Worm (Caenorhabditis elegans) whole organism, L2 larva: ENCODE results near the gene srd-51.
A peak's percentile ranks its signal among the peaks of the same experiment; 100 is the strongest.

Source experiments
- C34F6.9 ChIP-seq: fragments of 150-350 bp; optimal IDR thresholded peaks from 2 replicates; lab custom pipeline; 2014; ENCODE audit warnings: missing biosample characterization, missing genetic modification characterization
- F13H6.1 ChIP-seq: sonication (generic microtip); optimal IDR thresholded peaks from 2 replicates; lab custom pipeline; 2016; ENCODE audit warnings: missing genetic modification characterization, missing compliant biosample characterization
- R02D3.7 ChIP-seq: fragments of 150-350 bp; optimal IDR thresholded peaks from 2 replicates; lab custom pipeline; 2014; ENCODE audit warnings: missing biosample characterization, missing genetic modification characterization
- Y55F3AM.14 ChIP-seq: fragments of 200-800 bp; sonication (Bioruptor generic); optimal IDR thresholded peaks from 2 replicates; lab custom pipeline; 2018; ENCODE audit warnings: mild to moderate bottlenecking, missing genetic modification characterization, missing compliant biosample characterization
- alr-1 ChIP-seq: fragments of 150-350 bp; optimal IDR thresholded peaks from 2 replicates; lab custom pipeline; 2014; ENCODE audit warnings: missing biosample characterization, missing genetic modification characterization
- ama-1 ChIP-seq: fragments of 150-350 bp; optimal IDR thresholded peaks from 2 replicates; lab custom pipeline; 2018; ENCODE audit warnings: inconsistent platforms
- ceh-16 ChIP-seq: fragments of 150-350 bp; optimal IDR thresholded peaks from 2 replicates; lab custom pipeline; 2014; ENCODE audit warnings: missing biosample characterization, missing genetic modification characterization
- crh-2 ChIP-seq: sonication (generic microtip); optimal IDR thresholded peaks from 2 replicates; lab custom pipeline; 2017; ENCODE audit warnings: missing biosample characterization, missing genetic modification characterization
- egl-27 ChIP-seq: sonication (generic microtip); optimal IDR thresholded peaks from 3 replicates; lab custom pipeline; 2017; ENCODE audit warnings: missing biosample characterization, missing genetic modification reagents, missing genetic modification characterization
- elt-3 ChIP-seq: sonication (generic microtip); optimal IDR thresholded peaks from 2 replicates; lab custom pipeline; 2017; ENCODE audit warnings: missing biosample characterization, missing genetic modification characterization
- gmeb-1 ChIP-seq: fragments of 150-350 bp; optimal IDR thresholded peaks from 2 replicates; lab custom pipeline; 2014; ENCODE audit warnings: missing biosample characterization, missing genetic modification characterization
- lin-11 ChIP-seq: fragments of 150-350 bp; sonication (generic microtip); optimal IDR thresholded peaks from 2 replicates; lab custom pipeline; 2014; ENCODE audit warnings: missing biosample characterization, missing genetic modification characterization, inconsistent platforms, mixed read lengths
- lin-39 ChIP-seq: fragments of 150-350 bp; optimal IDR thresholded peaks from 2 replicates; lab custom pipeline; 2014; ENCODE audit warnings: missing biosample characterization, missing genetic modification reagents, missing genetic modification characterization
- lsy-2 ChIP-seq, 2 experiments: fragments of 150-350 bp in 1 of 2; sonication (generic microtip) in 1 of 2; optimal IDR thresholded peaks; 2 replicates each; lab custom pipeline; 2014 to 2017; ENCODE audit warnings: missing biosample characterization in 2 of 2, missing genetic modification characterization in 2 of 2
- mab-5 ChIP-seq: fragments of 150-350 bp; optimal IDR thresholded peaks from 2 replicates; lab custom pipeline; 2014; ENCODE audit warnings: missing biosample characterization, missing genetic modification characterization
- mbf-1 ChIP-seq: sonication (generic microtip); optimal IDR thresholded peaks from 2 replicates; lab custom pipeline; 2017; ENCODE audit warnings: missing biosample characterization, missing genetic modification characterization
- nhr-10 ChIP-seq: sonication (generic microtip); optimal IDR thresholded peaks from 2 replicates; lab custom pipeline; 2017; ENCODE audit warnings: missing biosample characterization, missing genetic modification characterization
- nhr-12 ChIP-seq: fragments of 150-350 bp; optimal IDR thresholded peaks from 2 replicates; lab custom pipeline; 2014; ENCODE audit warnings: missing biosample characterization, missing genetic modification characterization
- nhr-129 ChIP-seq: fragments of 150-350 bp; optimal IDR thresholded peaks from 2 replicates; lab custom pipeline; 2014; ENCODE audit warnings: missing biosample characterization, missing genetic modification characterization
- nhr-21 ChIP-seq: fragments of 150-350 bp; optimal IDR thresholded peaks from 2 replicates; lab custom pipeline; 2014; ENCODE audit warnings: missing biosample characterization, missing genetic modification characterization
- nhr-23 ChIP-seq: fragments of 150-350 bp; optimal IDR thresholded peaks from 2 replicates; lab custom pipeline; 2014; ENCODE audit warnings: missing biosample characterization, missing genetic modification reagents, missing genetic modification characterization
- nhr-77 ChIP-seq: fragments of 150-350 bp; optimal IDR thresholded peaks from 2 replicates; lab custom pipeline; 2014; ENCODE audit warnings: missing biosample characterization, missing genetic modification characterization
- peb-1 ChIP-seq: fragments of 150-350 bp; optimal IDR thresholded peaks from 2 replicates; lab custom pipeline; 2014; ENCODE audit warnings: missing biosample characterization, missing genetic modification characterization
- sem-4 ChIP-seq: fragments of 150-350 bp; optimal IDR thresholded peaks from 2 replicates; lab custom pipeline; 2014; ENCODE audit warnings: missing biosample characterization, missing genetic modification reagents, missing genetic modification characterization
- sma-3 ChIP-seq: sonication (generic microtip); optimal IDR thresholded peaks from 2 replicates; lab custom pipeline; 2016; ENCODE audit warnings: missing genetic modification reagents, missing genetic modification characterization, missing compliant biosample characterization
- sma-9 ChIP-seq, 2 experiments: fragments of 150-350 bp in 1 of 2; sonication (generic microtip) in 1 of 2; optimal IDR thresholded peaks; 2 replicates each; lab custom pipeline; 2014 to 2016; ENCODE audit warnings: missing genetic modification characterization in 2 of 2, mild to moderate bottlenecking in 1 of 2, missing biosample characterization in 1 of 2, missing compliant biosample characterization in 1 of 2, missing genetic modification reagents in 1 of 2, moderate library complexity in 1 of 2
- snpc-4 ChIP-seq: fragments of 150-350 bp; optimal IDR thresholded peaks from 2 replicates; lab custom pipeline; 2014; ENCODE audit warnings: missing biosample characterization, missing genetic modification characterization
- unc-39 ChIP-seq: fragments of 150-350 bp; optimal IDR thresholded peaks from 2 replicates; lab custom pipeline; 2014; ENCODE audit warnings: missing biosample characterization, missing genetic modification characterization
- unc-55 ChIP-seq: fragments of 150-350 bp; sonication (generic microtip); optimal IDR thresholded peaks from 3 replicates; lab custom pipeline; 2014; ENCODE audit warnings: missing biosample characterization, missing genetic modification reagents, missing genetic modification characterization
- zag-1 ChIP-seq: fragments of 150-350 bp; optimal IDR thresholded peaks from 2 replicates; lab custom pipeline; 2014; ENCODE audit warnings: missing biosample characterization, missing genetic modification characterization
- ztf-1 ChIP-seq: fragments of 200-800 bp; sonication (Bioruptor generic); conservative IDR thresholded peaks from 2 replicates; pipeline ENCODE4 v1.3.6; 2022; ENCODE audit warnings: missing genetic modification characterization, missing compliant biosample characterization
- ztf-4 ChIP-seq: fragments of 150-350 bp; optimal IDR thresholded peaks from 2 replicates; lab custom pipeline; 2014; ENCODE audit warnings: missing biosample characterization, missing genetic modification characterization

The srd-51 gene

DNA sequence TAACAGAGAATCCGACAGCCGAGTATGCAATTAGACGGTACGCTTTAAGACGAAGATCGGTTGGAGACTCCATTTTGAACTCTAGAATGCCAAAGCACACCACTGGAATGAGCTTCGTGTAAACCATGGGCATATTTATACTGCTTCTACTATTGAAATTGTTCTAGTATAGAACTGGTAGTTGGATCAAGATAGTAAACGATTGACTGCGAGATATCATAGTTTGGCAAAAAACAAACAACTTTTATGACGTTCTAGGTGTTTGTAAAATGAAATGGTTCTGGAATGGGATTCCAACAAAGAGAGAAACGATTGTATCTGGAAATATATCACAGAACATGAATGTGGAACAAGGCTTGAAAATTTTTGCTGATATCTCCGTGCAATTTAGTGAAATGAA lies 26.3 kb upstream of the srd-51 start, which contains the start of gene col-185:
col-185 (minus strand) TSS at position 101 of the 400 bp plus-strand sequence.
- TF ChIP-seq ztf-4 (tag; lab: Kevin White, UChicago) (no peak), nhr-77 (tag; lab: Kevin White, UChicago) (no peak), egl-27 (no peak), ztf-1 (GFP tag; lab: Robert Waterston, UW) (no peak), sma-3 (GFP tag; lab: Kevin White, UChicago) (no peak), peb-1 (tag; lab: Kevin White, UChicago) (no peak)

- TF ChIP-seq Y55F3AM.14 (no peak), nhr-77 (tag; lab: Kevin White, UChicago) (no peak)
Observed at ce11 chrX:13510234-13510837, 25.6 kb upstream of the srd-51 start.

ce11 chrX:13507233-13507632 lies 22.5 kb upstream of the srd-51 start, which contains the start of gene H06A10.1:
TSS of gene H06A10.1 (plus strand) at chrX:13507533.
- TF ChIP-seq crh-2 (tag; lab: Kevin White, UChicago) = no peak
- TF ChIP-seq egl-27 = no peak
- TF ChIP-seq ztf-1 (GFP tag; lab: Robert Waterston, UW) = no peak
- no peak for TF ChIP-seq nhr-21 (tag; lab: Kevin White, UChicago)
- TF ChIP-seq zag-1 = no peak
- no peak for TF ChIP-seq F13H6.1 (tag; lab: Kevin White, UChicago)

- no peak for TF ChIP-seq unc-39
- no peak for TF ChIP-seq C34F6.9 (tag; lab: Kevin White, UChicago)
- peak; percentile 43 for TF ChIP-seq snpc-4
- no peak for TF ChIP-seq mab-5 (tag; lab: Kevin White, UChicago)
- no peak for TF ChIP-seq lin-11 (tag; lab: Kevin White, UChicago)
- TF ChIP-seq sma-9 (GFP tag; optimal IDR thresholded peaks at IDR 0.05; lab: Kevin White, UChicago) = peak; percentile 5
- no peak for TF ChIP-seq sma-9 (tag; optimal IDR thresholded peaks at IDR 0.05; lab: Kevin White, UChicago)
Observed at ce11 chrX:13506493-13506892, 21.8 kb upstream of the srd-51 start.

DNA sequence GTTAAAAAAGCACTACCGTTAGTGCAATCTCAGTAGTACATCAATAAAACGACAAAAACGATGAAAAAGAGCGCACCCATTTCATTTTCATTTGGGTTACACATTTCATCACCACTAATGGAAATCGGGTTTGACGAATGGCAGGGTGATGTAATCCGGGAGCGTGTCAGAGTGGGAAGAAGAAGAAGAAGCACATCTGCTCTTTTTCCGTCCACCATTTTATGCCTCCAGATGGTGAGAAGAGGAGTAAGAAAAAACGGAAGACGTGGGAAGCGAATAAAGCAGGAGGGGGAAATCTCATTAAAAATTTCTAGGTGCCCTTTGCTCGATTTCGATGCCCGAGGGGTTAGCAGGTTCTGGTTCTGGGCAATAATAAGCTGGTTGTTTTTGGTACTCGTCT lies 21.3 kb upstream of the srd-51 start:
- TF ChIP-seq nhr-129 (peak; percentile 21), sma-9 (GFP tag; optimal IDR thresholded peaks at IDR 0.05; lab: Kevin White, UChicago) (no peak), sma-9 (tag; optimal IDR thresholded peaks at IDR 0.05; lab: Kevin White, UChicago) (no peak)

- TF ChIP-seq gmeb-1 (tag; lab: Kevin White, UChicago) (no peak), ztf-1 (GFP tag; lab: Robert Waterston, UW) (no peak), R02D3.7 (tag; lab: Kevin White, UChicago) (no peak), ceh-16 (no peak), sem-4 (tag; lab: Kevin White, UChicago) (no peak), Y55F3AM.14 (no peak), lsy-2 (tag; optimal IDR thresholded peaks at IDR 0.05; lab: Kevin White, UChicago) (no peak), unc-55 (GFP tag; lab: Kevin White, UChicago) (no peak), ama-1 (lab: Kevin White, UChicago) (no peak), elt-3 (tag; lab: Kevin White, UChicago) (no peak), sma-9 (GFP tag; optimal IDR thresholded peaks at IDR 0.05; lab: Kevin White, UChicago) (no peak), sma-9 (tag; optimal IDR thresholded peaks at IDR 0.05; lab: Kevin White, UChicago) (no peak), egl-27 (no peak)
Observed at ce11 chrX:13505201-13505600, 20.5 kb upstream of the srd-51 start.

ce11 chrX:13503839-13504238 lies 19.1 kb upstream of the srd-51 start:
- TF ChIP-seq mbf-1 (tag; lab: Kevin White, UChicago) = no peak
- TF ChIP-seq unc-39 = no peak
- no peak for TF ChIP-seq sma-3 (GFP tag; lab: Kevin White, UChicago)
- no peak for TF ChIP-seq R02D3.7 (tag; lab: Kevin White, UChicago)
- TF ChIP-seq snpc-4 = no peak
- no peak for TF ChIP-seq alr-1 (tag; lab: Kevin White, UChicago)
- TF ChIP-seq ceh-16 = no peak
- TF ChIP-seq lsy-2 (tag; optimal IDR thresholded peaks at IDR 0.05; lab: Kevin White, UChicago) = no peak
- TF ChIP-seq nhr-10 (tag; lab: Kevin White, UChicago) = no peak
- no peak for TF ChIP-seq lin-39
- TF ChIP-seq nhr-23 (tag; lab: Kevin White, UChicago) = no peak
- TF ChIP-seq F13H6.1 (tag; lab: Kevin White, UChicago) = no peak
- no peak for TF ChIP-seq nhr-12 (tag; lab: Kevin White, UChicago)
